Worm (Caenorhabditis elegans) whole organism, midembryonic: Measurements from ENCODE around the gene fbxc-7.

Experiments
- T22C8.4 ChIP-seq: fragments of 200-800 bp; sonication (Bioruptor generic); IDR thresholded peaks from 2 replicates; pipeline ENCODE4 v1.3.6; 2022; ENCODE audit warnings: missing genetic modification characterization, missing compliant biosample characterization
- klf-2 ChIP-seq: fragments of 200-800 bp; sonication (Bioruptor generic); conservative IDR thresholded peaks from 2 replicates; pipeline ENCODE4 v1.3.6; 2022; ENCODE audit warnings: missing genetic modification reagents, missing genetic modification characterization, missing compliant biosample characterization
- ztf-29 ChIP-seq: fragments of 200-800 bp; sonication (Bioruptor generic); IDR thresholded peaks from 2 replicates; pipeline ENCODE4 v1.3.6; 2022; ENCODE audit warnings: missing genetic modification reagents, missing genetic modification characterization, missing compliant biosample characterization

DNA sequence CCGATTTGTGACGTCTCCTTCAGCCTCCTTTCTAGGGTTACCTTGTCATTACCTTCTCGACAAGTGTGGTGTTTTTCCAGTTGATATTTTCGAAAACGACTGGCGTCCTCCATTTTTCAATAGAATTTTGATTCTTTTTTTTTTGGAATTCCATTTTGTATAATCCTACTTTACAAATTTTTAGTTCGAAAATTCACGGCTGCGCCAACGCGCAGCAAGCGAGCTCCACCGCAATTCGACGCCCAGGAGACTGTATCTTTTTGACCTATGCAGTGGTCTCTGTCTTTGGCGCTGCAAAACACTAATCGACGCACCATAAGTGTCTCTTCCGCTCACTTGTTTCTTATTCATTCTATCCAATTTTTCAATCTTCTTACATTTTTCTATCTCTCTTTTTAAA lies 36.6 kb downstream of the fbxc-7 start, which contains the start of gene fbxc-42:
- TF ChIP-seq T22C8.4 (no peak), ztf-29 (GFP tag; lab: Robert Waterston, UW) (no peak), klf-2 (GFP tag; lab: Robert Waterston, UW) (no peak)
